Fruit fly (Drosophila melanogaster) whole organism, embryonic: Measurements from ENCODE around the gene dj-1beta.

Experiments
- CG10321 ChIP-seq: fragments of 200-800 bp; sonication (Bioruptor generic); IDR thresholded peaks from 2 replicates; pipeline ENCODE4 v1.3.6; 2022; ENCODE audit warnings: missing biosample characterization, missing genetic modification characterization
- CG10366 ChIP-seq: fragments of 200-800 bp; sonication (Bioruptor generic); IDR thresholded peaks from 2 replicates; pipeline ENCODE4 v1.3.6; 2022; ENCODE audit warnings: missing biosample characterization, missing genetic modification characterization
- CG11560 ChIP-seq: fragments of 200-800 bp; sonication (Bioruptor generic); IDR thresholded peaks from 3 replicates; pipeline ENCODE4 v1.3.6; 2022; ENCODE audit warnings: missing biosample characterization, missing genetic modification characterization
- CG11695 ChIP-seq: fragments of 200-800 bp; sonication (Bioruptor generic); IDR thresholded peaks from 3 replicates; pipeline ENCODE4 v1.3.6; 2022; ENCODE audit warnings: missing biosample characterization, missing genetic modification characterization
- CG13424 ChIP-seq: fragments of 200-800 bp; sonication (Bioruptor generic); optimal IDR thresholded peaks from 2 replicates; lab custom pipeline; 2019; ENCODE audit warnings: missing biosample characterization, mild to moderate bottlenecking, missing genetic modification characterization, moderate library complexity
- CG14667 ChIP-seq: fragments of 200-800 bp; sonication (Bioruptor generic); IDR thresholded peaks from 2 replicates; pipeline ENCODE4 v1.3.6; 2022; ENCODE audit warnings: missing biosample characterization, missing genetic modification characterization
- CG14860 ChIP-seq: fragments of 200-800 bp; sonication (Bioruptor generic); IDR thresholded peaks from 3 replicates; pipeline ENCODE4 v1.3.6; 2022; ENCODE audit warnings: missing biosample characterization, missing genetic modification characterization; ENCODE audit not compliant: partially characterized antibody
- CG1602 ChIP-seq: fragments of 200-800 bp; sonication (Bioruptor generic); optimal IDR thresholded peaks from 3 replicates; lab custom pipeline; 2016; ENCODE audit warnings: missing biosample characterization, missing genetic modification characterization
- CG16779 ChIP-seq: fragments of 200-800 bp; sonication (Bioruptor generic); IDR thresholded peaks from 2 replicates; pipeline ENCODE4 v1.3.6; 2022; ENCODE audit warnings: missing biosample characterization, missing genetic modification characterization
- CG17802 ChIP-seq: fragments of 200-800 bp; sonication (Bioruptor generic); optimal IDR thresholded peaks from 2 replicates; lab custom pipeline; 2018; ENCODE audit warnings: missing biosample characterization, mild to moderate bottlenecking, missing genetic modification characterization, moderate library complexity
- CG18599 ChIP-seq: fragments of 200-800 bp; sonication (Bioruptor generic); optimal IDR thresholded peaks from 3 replicates; lab custom pipeline; 2017; ENCODE audit warnings: missing biosample characterization, missing genetic modification characterization, mild to moderate bottlenecking, moderate library complexity, missing genetic modification reagents
- CG31365 ChIP-seq: fragments of 200-800 bp; sonication (Bioruptor generic); optimal IDR thresholded peaks from 2 replicates; lab custom pipeline; 2018; ENCODE audit warnings: missing biosample characterization, mild to moderate bottlenecking, missing genetic modification characterization
- CG32532 ChIP-seq: fragments of 200-800 bp; sonication (Bioruptor generic); IDR thresholded peaks from 2 replicates; pipeline ENCODE4 v1.3.6; 2022; ENCODE audit warnings: missing biosample characterization, missing genetic modification characterization
- CG3407 ChIP-seq: fragments of 200-800 bp; sonication (Bioruptor generic); optimal IDR thresholded peaks from 2 replicates; lab custom pipeline; 2018; ENCODE audit warnings: missing biosample characterization, mild to moderate bottlenecking, missing genetic modification characterization
- CG4328 ChIP-seq: fragments of 200-800 bp; sonication (Bioruptor generic); optimal IDR thresholded peaks from 3 replicates; lab custom pipeline; 2017; ENCODE audit warnings: missing biosample characterization, missing genetic modification reagents, missing genetic modification characterization
- CG7745 ChIP-seq: fragments of 200-800 bp; sonication (Bioruptor generic); optimal IDR thresholded peaks from 2 replicates; lab custom pipeline; 2018; ENCODE audit warnings: missing biosample characterization, mild to moderate bottlenecking, missing genetic modification characterization, moderate library complexity
- CG9932 ChIP-seq: fragments of 200-800 bp; sonication (Bioruptor generic); IDR thresholded peaks from 2 replicates; pipeline ENCODE4 v1.3.6; 2022; ENCODE audit warnings: missing biosample characterization, missing genetic modification characterization
- Dip3 ChIP-seq: fragments of 200-800 bp; sonication (Bioruptor generic); optimal IDR thresholded peaks from 3 replicates; lab custom pipeline; 2016; ENCODE audit warnings: missing biosample characterization, missing genetic modification characterization
- Eip74EF ChIP-seq, 2 experiments: fragments of 200-800 bp in 1 of 2; fragments of >200 bp in 1 of 2; sonication (Bioruptor generic) in 1 of 2; optimal IDR thresholded peaks; 2 replicates each; lab custom pipeline; 2017 to 2019; ENCODE audit warnings: missing biosample characterization in 2 of 2, missing genetic modification characterization in 2 of 2, mild to moderate bottlenecking in 1 of 2, moderate library complexity in 1 of 2
- Fer2 ChIP-seq: fragments of 200-800 bp; sonication (Bioruptor generic); optimal IDR thresholded peaks from 2 replicates; lab custom pipeline; 2018; ENCODE audit warnings: missing biosample characterization, mild to moderate bottlenecking, missing genetic modification characterization, moderate library complexity
- Gug ChIP-seq: fragments of 200-800 bp; sonication (Bioruptor generic); IDR thresholded peaks from 4 replicates; pipeline ENCODE4 v1.3.6; 2022; ENCODE audit warnings: missing biosample characterization, missing genetic modification characterization
- H15 ChIP-seq: fragments of 200-800 bp; sonication (Bioruptor generic); IDR thresholded peaks from 3 replicates; pipeline ENCODE4 v1.3.6; 2022; ENCODE audit warnings: missing biosample characterization, missing genetic modification characterization
- Hand ChIP-seq: fragments of 200-800 bp; sonication (Bioruptor generic); optimal IDR thresholded peaks from 2 replicates; lab custom pipeline; 2017; ENCODE audit warnings: mild to moderate bottlenecking, missing biosample characterization, missing genetic modification reagents, missing genetic modification characterization
- Nf-YC ChIP-seq: fragments of 200-800 bp; optimal IDR thresholded peaks from 3 replicates; lab custom pipeline; 2019; ENCODE audit warnings: missing biosample characterization, mild to moderate bottlenecking, missing genetic modification characterization, moderate library complexity
- Opbp ChIP-seq: fragments of 200-800 bp; sonication (Bioruptor generic); IDR thresholded peaks from 3 replicates; pipeline ENCODE4 v1.3.6; 2022; ENCODE audit warnings: missing biosample characterization, missing genetic modification characterization; ENCODE audit not compliant: partially characterized antibody
- Ptx1 ChIP-seq: fragments of 200-800 bp; sonication (Bioruptor generic); IDR thresholded peaks from 2 replicates; pipeline ENCODE4 v1.3.6; 2022; ENCODE audit warnings: missing biosample characterization, missing genetic modification characterization
- Sin3A ChIP-seq: fragments of >200 bp; optimal IDR thresholded peaks from 2 replicates; lab custom pipeline; 2018
- ac ChIP-seq: fragments of 200-800 bp; sonication (Bioruptor generic); optimal IDR thresholded peaks from 3 replicates; lab custom pipeline; 2017; ENCODE audit warnings: missing biosample characterization, mild to moderate bottlenecking, missing genetic modification characterization
- ash1 ChIP-seq: fragments of 200-800 bp; sonication (Bioruptor generic); optimal IDR thresholded peaks from 2 replicates; lab custom pipeline; 2018; ENCODE audit warnings: missing biosample characterization, mild to moderate bottlenecking, missing genetic modification characterization
- ato ChIP-seq: fragments of 200-800 bp; sonication (Bioruptor generic); IDR thresholded peaks from 2 replicates; pipeline ENCODE4 v1.3.6; 2022; ENCODE audit warnings: missing biosample characterization, missing genetic modification characterization; ENCODE audit not compliant: partially characterized antibody
- bowl ChIP-seq: fragments of 200-800 bp; sonication (Bioruptor generic); IDR thresholded peaks from 2 replicates; pipeline ENCODE4 v1.3.6; 2022; ENCODE audit warnings: missing biosample characterization, missing genetic modification characterization
- chn ChIP-seq: fragments of 200-800 bp; sonication (Bioruptor generic); optimal IDR thresholded peaks from 2 replicates; lab custom pipeline; 2016; ENCODE audit warnings: missing biosample characterization, missing genetic modification characterization
- da ChIP-seq: fragments of 200-800 bp; sonication (Bioruptor generic); optimal IDR thresholded peaks from 2 replicates; lab custom pipeline; 2016; ENCODE audit warnings: missing biosample characterization, missing genetic modification characterization
- danr ChIP-seq: fragments of 200-800 bp; sonication (Bioruptor generic); IDR thresholded peaks from 2 replicates; pipeline ENCODE4 v1.3.6; 2022; ENCODE audit warnings: missing biosample characterization, missing genetic modification characterization
- dysf ChIP-seq: fragments of 200-800 bp; sonication (Bioruptor generic); IDR thresholded peaks from 3 replicates; pipeline ENCODE4 v1.3.6; 2022; ENCODE audit warnings: missing biosample characterization, missing genetic modification characterization
- fru ChIP-seq: fragments of >200 bp; optimal IDR thresholded peaks from 2 replicates; lab custom pipeline; 2017
- gcm ChIP-seq: fragments of 200-800 bp; sonication (Bioruptor generic); optimal IDR thresholded peaks from 2 replicates; lab custom pipeline; 2019; ENCODE audit warnings: missing biosample characterization, mild to moderate bottlenecking, missing genetic modification characterization, moderate library complexity
- gem ChIP-seq: fragments of 200-800 bp; sonication (Bioruptor generic); optimal IDR thresholded peaks from 2 replicates; lab custom pipeline; 2019; ENCODE audit warnings: missing biosample characterization, mild to moderate bottlenecking, missing genetic modification characterization, moderate library complexity
- h ChIP-seq: fragments of >200 bp; optimal IDR thresholded peaks from 2 replicates; lab custom pipeline; 2017
- lbe ChIP-seq: fragments of 200-800 bp; sonication (Bioruptor generic); optimal IDR thresholded peaks from 2 replicates; lab custom pipeline; 2016; ENCODE audit warnings: missing biosample characterization, mild to moderate bottlenecking, missing genetic modification characterization
- mam ChIP-seq: fragments of 200-800 bp; sonication (Bioruptor generic); optimal IDR thresholded peaks from 3 replicates; lab custom pipeline; 2016; ENCODE audit warnings: missing biosample characterization, missing genetic modification characterization
- nom ChIP-seq: fragments of 200-800 bp; sonication (Bioruptor generic); optimal IDR thresholded peaks from 2 replicates; lab custom pipeline; 2017; ENCODE audit warnings: missing biosample characterization, missing genetic modification characterization, mild to moderate bottlenecking, moderate library complexity, missing genetic modification reagents
- prd ChIP-seq, 3 experiments: fragments of >200 bp in 2 of 3; fragments of 200-800 bp in 1 of 3; sonication (Bioruptor generic) in 1 of 3; optimal IDR thresholded peaks in 2 of 3; IDR thresholded peaks in 1 of 3; 2 replicates in 2 of 3; 3 replicates in 1 of 3; pipeline versions ENCODE4 v1.3.6 to Lab custom; 2017 to 2022; ENCODE audit warnings: missing biosample characterization in 1 of 3, missing genetic modification characterization in 1 of 3
- pum ChIP-seq: fragments of 200-800 bp; sonication (Bioruptor generic); optimal IDR thresholded peaks from 2 replicates; lab custom pipeline; 2016; ENCODE audit warnings: missing biosample characterization, missing genetic modification characterization
- sens-2 ChIP-seq: fragments of 200-800 bp; sonication (Bioruptor generic); IDR thresholded peaks from 2 replicates; pipeline ENCODE4 v1.3.6; 2022; ENCODE audit warnings: missing biosample characterization, missing genetic modification characterization
- sima ChIP-seq: fragments of 200-800 bp; sonication (Bioruptor generic); optimal IDR thresholded peaks from 2 replicates; lab custom pipeline; 2016; ENCODE audit warnings: missing biosample characterization, missing genetic modification characterization
- slbo ChIP-seq: fragments of 200-800 bp; sonication (Bioruptor generic); IDR thresholded peaks from 2 replicates; pipeline ENCODE4 v1.3.6; 2022; ENCODE audit warnings: missing biosample characterization, missing genetic modification characterization
- slou ChIP-seq: fragments of 200-800 bp; sonication (Bioruptor generic); optimal IDR thresholded peaks from 3 replicates; lab custom pipeline; 2016; ENCODE audit warnings: missing biosample characterization, missing genetic modification characterization
- tgo ChIP-seq: fragments of 200-800 bp; sonication (Bioruptor generic); IDR thresholded peaks from 3 replicates; pipeline ENCODE4 v1.3.6; 2022; ENCODE audit warnings: missing biosample characterization, missing genetic modification characterization
- ttk ChIP-seq: fragments of 200-800 bp; sonication (Bioruptor generic); IDR thresholded peaks from 2 replicates; pipeline ENCODE4 v2.1.2; 2022; ENCODE audit warnings: missing biosample characterization, missing genetic modification characterization
- unpg ChIP-seq: fragments of 200-800 bp; sonication (Bioruptor generic); optimal IDR thresholded peaks from 3 replicates; lab custom pipeline; 2018; ENCODE audit warnings: missing biosample characterization, mild to moderate bottlenecking, missing genetic modification characterization, moderate library complexity
- wor ChIP-seq: fragments of 200-800 bp; sonication (Bioruptor generic); IDR thresholded peaks from 2 replicates; pipeline ENCODE4 v1.3.6; 2022; ENCODE audit warnings: missing biosample characterization, missing genetic modification characterization

The dj-1beta gene

DNA sequence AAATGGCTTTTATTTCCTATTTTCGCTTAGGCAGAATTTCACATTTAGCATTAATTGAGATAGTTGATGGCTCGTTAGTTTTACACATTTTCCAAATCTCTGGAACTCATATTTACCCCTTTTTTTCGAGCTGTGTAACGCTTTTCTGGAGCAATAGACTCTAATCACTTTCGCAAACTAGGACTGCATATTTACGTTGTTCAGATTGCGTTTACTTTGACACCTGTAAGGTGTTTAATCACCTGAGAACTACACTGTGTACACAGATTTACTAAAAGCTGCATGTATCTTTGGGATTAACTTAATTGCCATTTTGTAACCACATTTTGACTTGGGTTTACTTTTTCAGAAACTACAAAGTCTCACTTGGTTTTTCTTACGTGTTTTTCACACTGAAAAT is 4.1 kb upstream of the dj-1beta start:
- TF ChIP-seq lbe (GFP tag; lab: Kevin White, UChicago) = no peak
- TF ChIP-seq ac (GFP tag; lab: Kevin White, UChicago) = no peak
- no peak for TF ChIP-seq gcm (GFP tag; lab: Kevin White, UChicago)
- no peak for TF ChIP-seq H15 (GFP tag; lab: Robert Waterston, UW)
- peak; percentile 15 for TF ChIP-seq CG1602 (GFP tag; lab: Kevin White, UChicago)
- TF ChIP-seq CG14667 = no peak
- TF ChIP-seq ash1 (GFP tag; lab: Kevin White, UChicago) = no peak
- no peak for TF ChIP-seq sens-2 (GFP tag; lab: Robert Waterston, UW)
- TF ChIP-seq chn (GFP tag; lab: Kevin White, UChicago) = no peak
- TF ChIP-seq CG10366 (GFP tag; lab: Robert Waterston, UW) = no peak
- TF ChIP-seq pum (GFP tag; lab: Kevin White, UChicago) = no peak
- TF ChIP-seq bowl (GFP tag; lab: Robert Waterston, UW) = no peak
- no peak for TF ChIP-seq CG32532
- TF ChIP-seq CG9932 (GFP tag; lab: Robert Waterston, UW) = peak; percentile 61
- peak; percentile 10 for TF ChIP-seq Fer2
- no peak for TF ChIP-seq nom (GFP tag; lab: Kevin White, UChicago)
- no peak for TF ChIP-seq Hand (GFP tag; lab: Kevin White, UChicago)
- TF ChIP-seq sima (GFP tag; lab: Kevin White, UChicago) = no peak
- no peak for TF ChIP-seq Nf-YC (tag; lab: Kevin White, UChicago)
- peak; percentile 24 for TF ChIP-seq unpg (GFP tag; lab: Kevin White, UChicago)
- no peak for TF ChIP-seq CG11560 (tag; lab: Robert Waterston, UW)
- no peak for TF ChIP-seq da (GFP tag; lab: Kevin White, UChicago)
- no peak for TF ChIP-seq tgo (GFP tag; lab: Robert Waterston, UW)
- TF ChIP-seq h = no peak
- no peak for TF ChIP-seq CG4328 (GFP tag; lab: Kevin White, UChicago)
- 0 out of 3 replicates have a peak, but pooled peaks have one; percentile 18 for TF ChIP-seq CG11695 (GFP tag; lab: Robert Waterston, UW)
- TF ChIP-seq CG7745 (tag; lab: Kevin White, UChicago) = no peak
- TF ChIP-seq danr (GFP tag; lab: Robert Waterston, UW) = peak; percentile 13; the same call in 1 of the 2 replicates
- TF ChIP-seq CG14860 (GFP tag; lab: Robert Waterston, UW) = no peak
- no peak for TF ChIP-seq Eip74EF (GFP tag; optimal IDR thresholded peaks at IDR 0.05; lab: Kevin White, UChicago)
- TF ChIP-seq Sin3A (lab: Kevin White, UChicago) = no peak
- TF ChIP-seq slbo (GFP tag; lab: Robert Waterston, UW) = no peak
- TF ChIP-seq Opbp = no peak
- peak; percentile 9 for TF ChIP-seq CG13424 (tag; lab: Kevin White, UChicago)
- peak; percentile 35; the same call in 1 of the 3 replicates for TF ChIP-seq dysf (GFP tag; lab: Robert Waterston, UW)
- TF ChIP-seq CG31365 (tag; lab: Kevin White, UChicago) = no peak
- no peak for TF ChIP-seq CG10321
- TF ChIP-seq ato (GFP tag; lab: Robert Waterston, UW) = no peak
- no peak for TF ChIP-seq CG17802
- TF ChIP-seq slou (GFP tag; lab: Kevin White, UChicago) = no peak
- TF ChIP-seq wor = no peak
- peak; percentile 5 for TF ChIP-seq Dip3 (GFP tag; lab: Kevin White, UChicago)
- no peak; the same call in 1 of the 2 replicates for TF ChIP-seq Ptx1 (GFP tag; lab: Robert Waterston, UW)
- TF ChIP-seq mam (GFP tag; lab: Kevin White, UChicago) = peak; percentile 32
- no peak for TF ChIP-seq fru (lab: Kevin White, UChicago)
- no peak for TF ChIP-seq CG16779 (GFP tag; lab: Robert Waterston, UW)
- no peak for TF ChIP-seq ttk (GFP tag; lab: Robert Waterston, UW)
- TF ChIP-seq Gug (GFP tag; lab: Robert Waterston, UW) = no peak
- no peak for TF ChIP-seq CG3407 (GFP tag; lab: Kevin White, UChicago)
- peak; percentile 41 for TF ChIP-seq gem (tag; lab: Kevin White, UChicago)
- TF ChIP-seq CG18599 (GFP tag; lab: Kevin White, UChicago) = no peak
- TF ChIP-seq prd (optimal IDR thresholded peaks at IDR 0.05; lab: Kevin White, UChicago) = no peak
- no peak for TF ChIP-seq prd (GFP tag; IDR thresholded peaks at IDR 0.05; lab: Robert Waterston, UW)
